Worm (Caenorhabditis elegans): ENCODE data around the gene sap-140.

Gene sap-140

DNA sequence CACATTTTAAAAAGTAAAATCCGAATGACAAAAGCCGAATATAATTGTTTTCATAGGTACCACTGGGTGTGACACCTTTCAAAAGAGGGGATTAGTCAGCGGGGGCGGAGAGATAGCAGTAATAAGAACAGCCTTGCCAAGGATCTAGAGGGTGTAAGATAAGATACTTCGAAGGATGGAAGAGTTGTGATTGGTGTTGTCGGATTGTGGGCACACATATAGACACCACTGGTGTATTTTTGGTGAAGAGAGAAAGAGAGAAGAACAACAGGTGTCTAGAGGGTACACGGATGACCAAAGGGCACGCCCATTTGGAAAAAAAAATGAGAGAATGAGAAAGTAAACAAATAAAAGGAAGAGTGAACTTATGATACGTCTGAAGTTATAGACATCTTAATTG lies 45.7 kb downstream of the sap-140 start:
- TF ChIP-seq lir-3 (tag; optimal IDR thresholded peaks at IDR 0.05; ENCODE audit: poor library complexity), result no peak
- TF ChIP-seq blmp-1 (tag; optimal IDR thresholded peaks at IDR 0.05), result no peak
- TF ChIP-seq zag-1 (tag; optimal IDR thresholded peaks at IDR 0.05), result no peak
- TF ChIP-seq elt-2 (tag; optimal IDR thresholded peaks at IDR 0.05), result no peak
- TF ChIP-seq mdl-1 (tag; optimal IDR thresholded peaks at IDR 0.05), result no peak
- TF ChIP-seq ama-1 (optimal IDR thresholded peaks at IDR 0.05), result no peak
- TF ChIP-seq snu-23 (GFP tag; optimal IDR thresholded peaks at IDR 0.05), result peak; percentile 3
- TF ChIP-seq lin-14 (GFP tag; optimal IDR thresholded peaks at IDR 0.05), result peak; percentile 32
- no peak for TF ChIP-seq efl-3 (GFP tag; optimal IDR thresholded peaks at IDR 0.05)
- TF ChIP-seq ets-5 (GFP tag; IDR thresholded peaks at IDR 0.05), result no peak
- no peak for TF ChIP-seq nhr-20 (tag; optimal IDR thresholded peaks at IDR 0.05)
- TF ChIP-seq pax-3 (tag; optimal IDR thresholded peaks at IDR 0.05), result no peak
- no peak for TF ChIP-seq nhr-12 (tag; optimal IDR thresholded peaks at IDR 0.05)
- TF ChIP-seq lsy-2 (tag; optimal IDR thresholded peaks at IDR 0.05), result peak in 1 of 2 experiments; percentile 15
- TF ChIP-seq nhr-85 (tag), result no peak
- no peak for TF ChIP-seq vab-15 (tag; optimal IDR thresholded peaks at IDR 0.05)
- TF ChIP-seq skn-1 (tag; optimal IDR thresholded peaks at IDR 0.05), result no peak
- TF ChIP-seq unc-30 (tag; optimal IDR thresholded peaks at IDR 0.05), result no peak
- no peak for TF ChIP-seq pag-3 (tag; optimal IDR thresholded peaks at IDR 0.05; ENCODE audit: borderline replicate concordance, insufficient read depth)
- TF ChIP-seq nhr-71 (tag; optimal IDR thresholded peaks at IDR 0.05), result peak; percentile 6
- no peak for TF ChIP-seq tbx-2 (tag; optimal IDR thresholded peaks at IDR 0.05)
- no peak for TF ChIP-seq fos-1 (tag; optimal IDR thresholded peaks at IDR 0.05)
- no peak for TF ChIP-seq nhr-47 (tag; optimal IDR thresholded peaks at IDR 0.05)
- no peak for TF ChIP-seq elt-3 (tag; optimal IDR thresholded peaks at IDR 0.05)
- TF ChIP-seq unc-86 (tag; optimal IDR thresholded peaks at IDR 0.05), result no peak
- TF ChIP-seq unc-98 (GFP tag; IDR thresholded peaks at IDR 0.05), result no peak
- no peak for TF ChIP-seq Y116A8C.19 (tag; optimal IDR thresholded peaks at IDR 0.05; ENCODE audit: borderline replicate concordance)
- TF ChIP-seq ceh-8 (GFP tag; optimal IDR thresholded peaks at IDR 0.05), result no peak
- peak; percentile 47 for TF ChIP-seq rnt-1 (tag; optimal IDR thresholded peaks at IDR 0.05)

DNA sequence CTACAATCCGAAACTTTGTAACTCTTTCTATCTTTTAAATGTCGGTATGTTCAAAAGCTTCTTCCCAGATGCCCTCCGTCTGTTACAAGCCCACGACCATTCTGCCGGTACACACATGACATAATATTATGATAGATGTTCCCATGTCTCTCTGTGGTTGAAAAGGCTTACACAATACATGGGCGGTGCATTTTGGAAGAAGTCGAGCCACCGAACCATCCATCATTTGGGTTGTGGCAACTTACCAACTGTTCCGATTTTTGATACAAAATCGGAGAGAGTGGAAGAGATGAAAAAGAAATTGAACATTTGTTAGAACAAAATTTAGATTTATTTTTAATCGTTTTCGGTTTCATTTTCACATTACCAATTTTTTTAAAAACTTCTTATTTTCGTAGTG lies 49.4 kb downstream of the sap-140 start:
- no peak for TF ChIP-seq unc-62 (GFP tag; optimal IDR thresholded peaks at IDR 0.05)
- no peak for TF ChIP-seq aha-1 (tag; optimal IDR thresholded peaks at IDR 0.05)
- TF ChIP-seq nhr-71 (tag; optimal IDR thresholded peaks at IDR 0.05), result peak; percentile 30
- TF ChIP-seq pag-3 (tag; optimal IDR thresholded peaks at IDR 0.05; ENCODE audit: borderline replicate concordance, insufficient read depth), result peak; percentile 52
- TF ChIP-seq nhr-28 (tag; optimal IDR thresholded peaks at IDR 0.05), result no peak
- TF ChIP-seq rnt-1 (tag; optimal IDR thresholded peaks at IDR 0.05), result peak; percentile 20
- TF ChIP-seq elt-3 (tag; optimal IDR thresholded peaks at IDR 0.05), result no peak
- TF ChIP-seq tbx-2 (tag; optimal IDR thresholded peaks at IDR 0.05), result no peak
- no peak for TF ChIP-seq fkh-4 (tag; optimal IDR thresholded peaks at IDR 0.05; ENCODE audit: borderline replicate concordance)
- no peak for TF ChIP-seq hlh-4 (tag; optimal IDR thresholded peaks at IDR 0.05)
- no peak for TF ChIP-seq fkh-10 (GFP tag; optimal IDR thresholded peaks at IDR 0.05)
- TF ChIP-seq lin-14 (GFP tag; optimal IDR thresholded peaks at IDR 0.05), result peak; percentile 75
- 0 out of 2 replicates have a peak, but pooled peaks have one; percentile 9 for TF ChIP-seq nhr-19 (GFP tag; conservative IDR thresholded peaks at IDR 0.05)

DNA sequence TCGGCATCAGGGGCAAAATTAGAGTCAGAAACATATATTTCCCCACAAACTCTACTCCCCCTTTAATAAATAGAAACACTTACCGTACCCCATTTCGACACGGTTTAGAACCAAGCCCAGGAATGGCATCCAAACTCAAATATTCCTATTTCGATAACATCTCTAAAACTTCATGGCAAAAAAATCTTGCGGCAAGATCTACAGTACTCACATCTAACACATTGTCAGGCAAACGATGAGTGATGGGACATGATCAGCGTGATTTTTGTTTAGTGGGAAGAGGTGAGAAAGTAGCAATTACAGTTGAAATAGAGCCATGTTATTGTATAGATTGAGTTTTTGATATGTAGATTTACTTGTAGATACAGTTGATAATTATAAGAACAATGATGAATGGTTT lies 51.4 kb downstream of the sap-140 start:
- TF ChIP-seq pag-3 (tag; optimal IDR thresholded peaks at IDR 0.05; ENCODE audit: borderline replicate concordance, insufficient read depth), result no peak
- no peak for TF ChIP-seq efl-1 (optimal IDR thresholded peaks at IDR 0.05)
- TF ChIP-seq efl-1 (GFP tag; optimal IDR thresholded peaks at IDR 0.05 in 1 of 2), result peak in 1 of 2 experiments; percentile 46
- TF ChIP-seq lin-14 (GFP tag; optimal IDR thresholded peaks at IDR 0.05), result peak; percentile 7
- no peak for TF ChIP-seq ztf-11 (tag; optimal IDR thresholded peaks at IDR 0.05)
- no peak for TF ChIP-seq Y116A8C.19 (tag; optimal IDR thresholded peaks at IDR 0.05; ENCODE audit: borderline replicate concordance)
- no peak for TF ChIP-seq xbp-1 (tag; optimal IDR thresholded peaks at IDR 0.05)
- no peak for TF ChIP-seq skn-1 (tag; optimal IDR thresholded peaks at IDR 0.05)
- no peak for TF ChIP-seq ceh-8 (GFP tag; optimal IDR thresholded peaks at IDR 0.05)
- no peak for TF ChIP-seq C16A3.4 (tag; optimal IDR thresholded peaks at IDR 0.05)
- no peak for TF ChIP-seq zag-1 (tag; optimal IDR thresholded peaks at IDR 0.05)
- no peak for TF ChIP-seq zip-4 (GFP tag; optimal IDR thresholded peaks at IDR 0.05)
- TF ChIP-seq mab-9 (GFP tag; IDR thresholded peaks at IDR 0.05), result no peak
- no peak for TF ChIP-seq C34B4.2 (tag; optimal IDR thresholded peaks at IDR 0.05)
- TF ChIP-seq nhr-90 (tag; optimal IDR thresholded peaks at IDR 0.05; ENCODE audit: poor library complexity), result no peak
- no peak for TF ChIP-seq mef-2 (tag; optimal IDR thresholded peaks at IDR 0.05)
- TF ChIP-seq ceh-82 (tag; optimal IDR thresholded peaks at IDR 0.05), result no peak
- TF ChIP-seq nhr-47 (tag; optimal IDR thresholded peaks at IDR 0.05), result no peak
- TF ChIP-seq tbx-2 (tag; optimal IDR thresholded peaks at IDR 0.05), result no peak
- no peak for TF ChIP-seq nhr-237 (tag; optimal IDR thresholded peaks at IDR 0.05)
- no peak for TF ChIP-seq unc-130 (tag; optimal IDR thresholded peaks at IDR 0.05)
- TF ChIP-seq nhr-85 (tag), result peak; percentile 69
- no peak for TF ChIP-seq nhr-19 (GFP tag; conservative IDR thresholded peaks at IDR 0.05)
- TF ChIP-seq ets-5 (GFP tag; IDR thresholded peaks at IDR 0.05), result no peak

Measured in whole organism, L1 larva.